Worm (Caenorhabditis elegans): ENCODE results near the gene F47D12.9.

F47D12.9 gene

DNA sequence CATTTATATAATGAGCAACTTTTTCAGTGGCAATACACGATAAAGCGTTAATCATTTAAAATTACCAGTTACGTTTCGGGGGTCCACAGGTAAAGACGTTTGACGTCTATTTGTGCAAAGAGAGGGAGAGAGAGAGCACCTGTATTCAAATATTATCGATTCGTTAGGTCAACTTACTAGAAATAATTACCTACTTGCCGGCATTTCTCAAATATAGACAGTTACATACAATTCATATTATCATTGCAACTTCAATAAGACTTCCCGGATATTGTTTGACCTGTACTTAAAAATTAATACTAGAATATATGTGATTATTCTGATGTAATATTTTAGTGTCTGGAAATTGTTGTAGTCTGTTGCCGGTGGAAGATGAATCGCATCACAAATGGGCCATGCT, 17.3 kb downstream of the F47D12.9 start, which contains the start of gene gadr-3:
Gene gadr-3, minus strand, starts transcription at position 101 of the 400 bp plus-strand sequence.
- no peak for TF ChIP-seq lin-15B (tag; optimal IDR thresholded peaks at IDR 0.05)
- TF ChIP-seq nhr-23 (tag; optimal IDR thresholded peaks at IDR 0.05), result no peak
- TF ChIP-seq fkh-10 (GFP tag; optimal IDR thresholded peaks at IDR 0.05), result no peak
- no peak for TF ChIP-seq nhr-11 (tag; optimal IDR thresholded peaks at IDR 0.05)
- no peak for TF ChIP-seq ZK546.5 (tag; optimal IDR thresholded peaks at IDR 0.05)
- no peak for TF ChIP-seq daf-12 (tag; optimal IDR thresholded peaks at IDR 0.05)
- no peak for TF ChIP-seq zag-1 (tag; optimal IDR thresholded peaks at IDR 0.05)
- TF ChIP-seq nhr-43 (tag; optimal IDR thresholded peaks at IDR 0.05; ENCODE audit: poor library complexity, severe bottlenecking), result no peak
- no peak for TF ChIP-seq lsy-12 (tag; optimal IDR thresholded peaks at IDR 0.05)
- TF ChIP-seq nhr-67 (tag; optimal IDR thresholded peaks at IDR 0.05), result no peak
- TF ChIP-seq ztf-4 (tag; optimal IDR thresholded peaks at IDR 0.05), result no peak
- no peak for TF ChIP-seq tbx-2 (tag; optimal IDR thresholded peaks at IDR 0.05)
- TF ChIP-seq sea-2 (GFP tag; optimal IDR thresholded peaks at IDR 0.05), result no peak
- no peak for TF ChIP-seq nhr-237 (tag; optimal IDR thresholded peaks at IDR 0.05)
- no peak for TF ChIP-seq ceh-9 (tag; optimal IDR thresholded peaks at IDR 0.05)
- TF ChIP-seq egl-27 (tag; optimal IDR thresholded peaks at IDR 0.05), result no peak
- TF ChIP-seq unc-62 (GFP tag; optimal IDR thresholded peaks at IDR 0.05), result no peak
- TF ChIP-seq ceh-82 (tag; optimal IDR thresholded peaks at IDR 0.05), result no peak
- no peak for TF ChIP-seq egl-5 (tag; optimal IDR thresholded peaks at IDR 0.05)

DNA sequence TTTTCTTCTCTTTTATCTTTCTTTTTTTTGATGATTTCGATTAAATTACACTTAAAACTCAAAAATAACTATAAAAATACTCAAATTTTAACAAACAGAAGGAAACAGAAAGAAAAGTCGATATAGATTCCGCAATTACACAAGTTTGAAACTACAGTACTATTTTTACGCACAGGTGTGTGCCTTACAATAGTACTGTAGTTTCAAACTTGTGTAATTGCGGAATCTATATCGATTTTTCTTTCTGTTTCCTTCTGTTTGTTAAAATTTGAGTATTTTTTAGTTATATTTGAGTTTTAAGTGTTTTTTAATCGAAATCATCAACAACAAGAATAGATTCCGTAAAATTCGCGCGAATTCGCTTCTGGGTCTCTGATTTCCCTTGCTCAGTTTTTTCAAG, 20.2 kb downstream of the F47D12.9 start:
- TF ChIP-seq snpc-4 (tag; optimal IDR thresholded peaks at IDR 0.05), result no peak
- TF ChIP-seq pha-4 (tag; optimal IDR thresholded peaks at IDR 0.05), result no peak
- no peak for TF ChIP-seq fkh-10 (GFP tag; optimal IDR thresholded peaks at IDR 0.05)
- TF ChIP-seq aly-2 (tag; optimal IDR thresholded peaks at IDR 0.05), result no peak
- TF ChIP-seq elt-3 (tag; optimal IDR thresholded peaks at IDR 0.05), result no peak
- no peak for TF ChIP-seq mml-1 (tag; optimal IDR thresholded peaks at IDR 0.05)
- no peak for TF ChIP-seq jun-1 (tag; optimal IDR thresholded peaks at IDR 0.05)
- no peak for TF ChIP-seq eor-1 (tag; optimal IDR thresholded peaks at IDR 0.05)
- no peak for TF ChIP-seq lin-39 (tag; optimal IDR thresholded peaks at IDR 0.05)
- TF ChIP-seq unc-62 (GFP tag; optimal IDR thresholded peaks at IDR 0.05), result no peak
- no peak for TF ChIP-seq ztf-4 (tag; optimal IDR thresholded peaks at IDR 0.05)
- no peak for TF ChIP-seq ceh-28 (tag; optimal IDR thresholded peaks at IDR 0.05)
- TF ChIP-seq nhr-237 (tag; optimal IDR thresholded peaks at IDR 0.05), result no peak
- no peak for TF ChIP-seq nhr-77 (tag; optimal IDR thresholded peaks at IDR 0.05)
- no peak for TF ChIP-seq hmg-11 (tag; optimal IDR thresholded peaks at IDR 0.05)
- no peak for TF ChIP-seq nhr-76 (tag; optimal IDR thresholded peaks at IDR 0.05)
- no peak for TF ChIP-seq egl-27 (tag; optimal IDR thresholded peaks at IDR 0.05)
- no peak for TF ChIP-seq nhr-23 (tag; optimal IDR thresholded peaks at IDR 0.05)
- TF ChIP-seq skn-1 (tag; optimal IDR thresholded peaks at IDR 0.05), result no peak
- TF ChIP-seq nhr-25 (tag; optimal IDR thresholded peaks at IDR 0.05), result no peak

DNA sequence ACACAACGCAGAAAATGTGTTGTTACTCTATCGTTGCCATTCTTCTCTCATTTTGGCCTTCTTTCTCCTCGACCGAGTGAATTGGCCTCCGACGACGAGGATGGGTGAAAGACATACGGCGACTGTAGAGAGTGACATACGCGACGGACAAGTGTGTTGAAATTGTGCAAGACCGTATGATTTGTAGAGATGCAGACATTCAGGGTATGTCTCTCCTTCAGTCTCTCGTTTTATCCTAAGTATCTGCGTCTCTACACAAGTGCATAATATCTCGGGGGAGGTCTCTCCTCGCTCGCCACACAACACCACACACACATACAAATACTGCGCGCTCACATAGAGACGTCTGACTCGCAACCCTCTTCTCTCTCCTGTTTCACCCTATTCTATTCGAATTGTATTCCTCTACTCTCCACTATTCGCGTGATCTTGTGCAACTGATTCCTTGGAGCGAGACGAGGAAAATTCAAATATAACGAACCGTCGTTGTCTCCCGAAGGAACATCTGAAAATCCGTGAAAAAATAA, 23.0 kb downstream of the F47D12.9 start, which contains the start of gene hmg-1.2:
Gene hmg-1.2, plus strand, starts transcription at position 311 of the 527 bp plus-strand sequence.
- TF ChIP-seq skn-1 (tag; optimal IDR thresholded peaks at IDR 0.05), result no peak
- TF ChIP-seq egl-27 (tag; optimal IDR thresholded peaks at IDR 0.05), result peak; percentile 33
- peak; percentile 49 for TF ChIP-seq elt-1 (tag; optimal IDR thresholded peaks at IDR 0.05)
- no peak for TF ChIP-seq nhr-76 (tag; optimal IDR thresholded peaks at IDR 0.05)
- peak; percentile 52 for TF ChIP-seq pqm-1 (tag; optimal IDR thresholded peaks at IDR 0.05)
- no peak for TF ChIP-seq nhr-28 (tag; optimal IDR thresholded peaks at IDR 0.05)
- peak; percentile 88 for TF ChIP-seq jun-1 (tag; optimal IDR thresholded peaks at IDR 0.05)
- TF ChIP-seq nhr-12 (tag; optimal IDR thresholded peaks at IDR 0.05), result no peak
- peak; percentile 89 for TF ChIP-seq nfya-1 (tag; optimal IDR thresholded peaks at IDR 0.05; ENCODE audit: insufficient read depth)
- TF ChIP-seq zag-1 (tag; optimal IDR thresholded peaks at IDR 0.05), result peak; percentile 47
- no peak for TF ChIP-seq daf-12 (tag; optimal IDR thresholded peaks at IDR 0.05)
- TF ChIP-seq nhr-237 (tag; optimal IDR thresholded peaks at IDR 0.05), result no peak
- peak; percentile 85 for TF ChIP-seq unc-62 (GFP tag; optimal IDR thresholded peaks at IDR 0.05)
- peak; percentile 48 for TF ChIP-seq nhr-43 (tag; optimal IDR thresholded peaks at IDR 0.05; ENCODE audit: poor library complexity, severe bottlenecking)
- TF ChIP-seq R02D3.7 (tag; optimal IDR thresholded peaks at IDR 0.05), result peak; percentile 67
- no peak for TF ChIP-seq fkh-2 (tag; optimal IDR thresholded peaks at IDR 0.05)
- peak; percentile 65 for TF ChIP-seq snpc-4 (tag; optimal IDR thresholded peaks at IDR 0.05)
- no peak for TF ChIP-seq unc-39 (tag; optimal IDR thresholded peaks at IDR 0.05)
- TF ChIP-seq ceh-82 (tag; optimal IDR thresholded peaks at IDR 0.05), result no peak
- no peak for TF ChIP-seq nhr-67 (tag; optimal IDR thresholded peaks at IDR 0.05)
- TF ChIP-seq lsy-12 (tag; optimal IDR thresholded peaks at IDR 0.05), result peak; percentile 88
- TF ChIP-seq nhr-23 (tag; optimal IDR thresholded peaks at IDR 0.05), result peak; percentile 88
- no peak for TF ChIP-seq ceh-9 (tag; optimal IDR thresholded peaks at IDR 0.05)
- TF ChIP-seq lin-39 (tag; optimal IDR thresholded peaks at IDR 0.05), result peak; percentile 70
- no peak for TF ChIP-seq sea-2 (GFP tag; optimal IDR thresholded peaks at IDR 0.05)
- TF ChIP-seq eor-1 (tag; optimal IDR thresholded peaks at IDR 0.05), result no peak
- peak; percentile 66 for TF ChIP-seq elt-2 (tag; optimal IDR thresholded peaks at IDR 0.05)
- peak; percentile 87 for TF ChIP-seq nhr-25 (tag; optimal IDR thresholded peaks at IDR 0.05)
- TF ChIP-seq ztf-11 (tag; optimal IDR thresholded peaks at IDR 0.05), result no peak
- TF ChIP-seq fkh-10 (GFP tag; optimal IDR thresholded peaks at IDR 0.05), result no peak
- TF ChIP-seq mml-1 (tag; optimal IDR thresholded peaks at IDR 0.05), result no peak
- TF ChIP-seq ZK546.5 (tag; optimal IDR thresholded peaks at IDR 0.05), result no peak
- peak; percentile 34 for TF ChIP-seq tbx-2 (tag; optimal IDR thresholded peaks at IDR 0.05)
- peak; percentile 98 for TF ChIP-seq hmg-11 (tag; optimal IDR thresholded peaks at IDR 0.05)
- TF ChIP-seq lin-15B (tag; optimal IDR thresholded peaks at IDR 0.05), result peak; percentile 48
- peak; percentile 71 for TF ChIP-seq egl-5 (tag; optimal IDR thresholded peaks at IDR 0.05)
- TF ChIP-seq aly-2 (tag; optimal IDR thresholded peaks at IDR 0.05), result no peak
- TF ChIP-seq ceh-28 (tag; optimal IDR thresholded peaks at IDR 0.05), result peak; percentile 76
- TF ChIP-seq nhr-11 (tag; optimal IDR thresholded peaks at IDR 0.05), result peak; percentile 24
- TF ChIP-seq pha-4 (tag; optimal IDR thresholded peaks at IDR 0.05), result peak; percentile 44
- no peak for TF ChIP-seq ama-1 (optimal IDR thresholded peaks at IDR 0.05)

Data from whole organism, L3 larva.